Fruit fly (Drosophila melanogaster) whole organism, embryonic: Measurements from ENCODE around the gene CG32985.
A peak's percentile ranks its signal among the peaks of the same experiment; 100 is the strongest.

Experiments
- BtbVII ChIP-seq: fragments of 200-800 bp; sonication (Bioruptor generic); optimal IDR thresholded peaks from 3 replicates; lab custom pipeline; 2017; ENCODE audit warnings: missing biosample characterization, mild to moderate bottlenecking, missing genetic modification characterization
- C15 ChIP-seq: fragments of 200-800 bp; sonication (Bioruptor generic); IDR thresholded peaks from 3 replicates; pipeline ENCODE4 v1.3.6; 2022; ENCODE audit warnings: missing biosample characterization, missing genetic modification characterization
- CG10959 ChIP-seq: fragments of 200-800 bp; sonication (Bioruptor generic); IDR thresholded peaks from 2 replicates; pipeline ENCODE4 v1.3.6; 2022; ENCODE audit warnings: missing biosample characterization, missing genetic modification characterization
- CG12104 ChIP-seq: fragments of 200-800 bp; sonication (Bioruptor generic); optimal IDR thresholded peaks from 3 replicates; lab custom pipeline; 2016; ENCODE audit warnings: missing biosample characterization, missing genetic modification characterization
- CG1602 ChIP-seq: fragments of 200-800 bp; sonication (Bioruptor generic); optimal IDR thresholded peaks from 3 replicates; lab custom pipeline; 2016; ENCODE audit warnings: missing biosample characterization, missing genetic modification characterization
- CG1647 ChIP-seq: fragments of 200-800 bp; sonication (Bioruptor generic); optimal IDR thresholded peaks from 3 replicates; lab custom pipeline; 2016; ENCODE audit warnings: missing biosample characterization, missing genetic modification characterization
- CG16815 ChIP-seq: fragments of 200-800 bp; sonication (Bioruptor generic); optimal IDR thresholded peaks from 3 replicates; lab custom pipeline; 2017; ENCODE audit warnings: missing biosample characterization, mild to moderate bottlenecking, missing genetic modification characterization
- CG17612 ChIP-seq: fragments of 200-800 bp; sonication (Bioruptor generic); IDR thresholded peaks from 2 replicates; pipeline ENCODE4 v1.3.6; 2022; ENCODE audit warnings: missing biosample characterization, missing genetic modification characterization
- CG2116 ChIP-seq: fragments of 200-800 bp; sonication (Bioruptor generic); optimal IDR thresholded peaks from 3 replicates; lab custom pipeline; 2018; ENCODE audit warnings: missing biosample characterization, mild to moderate bottlenecking, missing genetic modification characterization
- CG32532 ChIP-seq: fragments of 200-800 bp; sonication (Bioruptor generic); IDR thresholded peaks from 2 replicates; pipeline ENCODE4 v1.3.6; 2022; ENCODE audit warnings: missing biosample characterization, missing genetic modification characterization
- CG32772 ChIP-seq: fragments of 200-800 bp; sonication (Bioruptor generic); IDR thresholded peaks from 2 replicates; pipeline ENCODE4 v1.3.6; 2022; ENCODE audit warnings: missing biosample characterization, missing genetic modification characterization
- CG33557 ChIP-seq: fragments of 200-800 bp; sonication (Bioruptor generic); optimal IDR thresholded peaks from 2 replicates; lab custom pipeline; 2019; ENCODE audit warnings: missing biosample characterization, mild to moderate bottlenecking, missing genetic modification characterization, moderate library complexity
- CG6175 ChIP-seq: fragments of 200-800 bp; sonication (Bioruptor generic); IDR thresholded peaks from 3 replicates; pipeline ENCODE4 v1.3.6; 2022; ENCODE audit warnings: missing biosample characterization, missing genetic modification characterization
- CG6683 ChIP-seq: fragments of 200-800 bp; sonication (Bioruptor generic); optimal IDR thresholded peaks from 2 replicates; lab custom pipeline; 2017; ENCODE audit warnings: missing biosample characterization, mild to moderate bottlenecking, missing genetic modification characterization, missing genetic modification reagents
- CG7556 ChIP-seq: fragments of 200-800 bp; sonication (Bioruptor generic); optimal IDR thresholded peaks from 2 replicates; lab custom pipeline; 2017; ENCODE audit warnings: missing biosample characterization, mild to moderate bottlenecking, missing genetic modification characterization
- CG7839 ChIP-seq: fragments of 200-800 bp; sonication (Bioruptor generic); optimal IDR thresholded peaks from 3 replicates; lab custom pipeline; 2018; ENCODE audit warnings: missing biosample characterization, mild to moderate bottlenecking, missing genetic modification characterization, moderate library complexity
- CG8281 ChIP-seq: fragments of 200-800 bp; sonication (Bioruptor generic); optimal IDR thresholded peaks from 2 replicates; lab custom pipeline; 2018; ENCODE audit warnings: missing biosample characterization, mild to moderate bottlenecking, missing genetic modification characterization, moderate library complexity
- CG8478 ChIP-seq: fragments of >200 bp; optimal IDR thresholded peaks from 2 replicates; lab custom pipeline; 2018
- CHES-1-like ChIP-seq: fragments of 200-800 bp; sonication (Bioruptor generic); optimal IDR thresholded peaks from 2 replicates; lab custom pipeline; 2016; ENCODE audit warnings: missing biosample characterization, missing genetic modification characterization
- CTCF ChIP-seq: fragments of 200-800 bp; sonication (Bioruptor generic); optimal IDR thresholded peaks from 2 replicates; lab custom pipeline; 2017; ENCODE audit warnings: missing biosample characterization, mild to moderate bottlenecking, missing genetic modification characterization, moderate library complexity
- Dll ChIP-seq: fragments of 200-800 bp; sonication (Bioruptor generic); IDR thresholded peaks from 4 replicates; pipeline ENCODE4 v1.3.6; 2022; ENCODE audit warnings: missing biosample characterization, missing genetic modification characterization; ENCODE audit not compliant: partially characterized antibody
- Dref ChIP-seq: fragments of 200-800 bp; sonication (Bioruptor generic); IDR thresholded peaks from 2 replicates; pipeline ENCODE4 v1.3.6; 2022; ENCODE audit warnings: missing biosample characterization, missing genetic modification characterization
- E2f1 ChIP-seq: fragments of 200-800 bp; sonication (Bioruptor generic); IDR thresholded peaks from 2 replicates; pipeline ENCODE4 v1.3.6; 2022; ENCODE audit warnings: missing biosample characterization, missing genetic modification characterization
- ERR ChIP-seq: fragments of 200-800 bp; sonication (Bioruptor generic); optimal IDR thresholded peaks from 2 replicates; lab custom pipeline; 2016; ENCODE audit warnings: missing biosample characterization, missing genetic modification characterization
- Eip74EF ChIP-seq, 2 experiments: fragments of 200-800 bp in 1 of 2; fragments of >200 bp in 1 of 2; sonication (Bioruptor generic) in 1 of 2; optimal IDR thresholded peaks; 2 replicates each; lab custom pipeline; 2017 to 2019; ENCODE audit warnings: missing biosample characterization in 2 of 2, missing genetic modification characterization in 2 of 2, mild to moderate bottlenecking in 1 of 2, moderate library complexity in 1 of 2
- Fer3 ChIP-seq: fragments of 200-800 bp; sonication (Bioruptor generic); optimal IDR thresholded peaks from 2 replicates; lab custom pipeline; 2018; ENCODE audit warnings: missing biosample characterization, mild to moderate bottlenecking, missing genetic modification characterization, moderate library complexity
- GATAe ChIP-seq: fragments of 200-800 bp; sonication (Bioruptor generic); conservative IDR thresholded peaks from 2 replicates; pipeline ENCODE4 v1.3.6; 2022; ENCODE audit warnings: missing biosample characterization, missing genetic modification characterization
- H15 ChIP-seq: fragments of 200-800 bp; sonication (Bioruptor generic); IDR thresholded peaks from 3 replicates; pipeline ENCODE4 v1.3.6; 2022; ENCODE audit warnings: missing biosample characterization, missing genetic modification characterization
- Hand ChIP-seq: fragments of 200-800 bp; sonication (Bioruptor generic); optimal IDR thresholded peaks from 2 replicates; lab custom pipeline; 2017; ENCODE audit warnings: mild to moderate bottlenecking, missing biosample characterization, missing genetic modification reagents, missing genetic modification characterization
- Hey ChIP-seq: fragments of 200-800 bp; sonication (Bioruptor generic); optimal IDR thresholded peaks from 3 replicates; lab custom pipeline; 2018; ENCODE audit warnings: missing biosample characterization, mild to moderate bottlenecking, missing genetic modification characterization
- Hr3 ChIP-seq: fragments of 200-800 bp; sonication (Bioruptor generic); optimal IDR thresholded peaks from 3 replicates; lab custom pipeline; 2016; ENCODE audit warnings: missing biosample characterization, missing genetic modification characterization
- Jarid2 ChIP-seq: fragments of 200-800 bp; sonication (Bioruptor generic); optimal IDR thresholded peaks from 3 replicates; lab custom pipeline; 2017; ENCODE audit warnings: mild to moderate bottlenecking, missing biosample characterization, missing genetic modification reagents, missing genetic modification characterization
- Opbp ChIP-seq: fragments of 200-800 bp; sonication (Bioruptor generic); IDR thresholded peaks from 3 replicates; pipeline ENCODE4 v1.3.6; 2022; ENCODE audit warnings: missing biosample characterization, missing genetic modification characterization; ENCODE audit not compliant: partially characterized antibody
- YL-1 ChIP-seq: fragments of 200-800 bp; sonication (Bioruptor generic); optimal IDR thresholded peaks from 3 replicates; lab custom pipeline; 2017; ENCODE audit warnings: missing biosample characterization, mild to moderate bottlenecking, missing genetic modification characterization
- ac ChIP-seq: fragments of 200-800 bp; sonication (Bioruptor generic); optimal IDR thresholded peaks from 3 replicates; lab custom pipeline; 2017; ENCODE audit warnings: missing biosample characterization, mild to moderate bottlenecking, missing genetic modification characterization
- bcd ChIP-seq: fragments of 200-800 bp; sonication (Bioruptor generic); optimal IDR thresholded peaks from 2 replicates; lab custom pipeline; 2017; ENCODE audit warnings: missing biosample characterization, mild to moderate bottlenecking, missing genetic modification characterization
- btn ChIP-seq: fragments of 200-800 bp; sonication (Bioruptor generic); optimal IDR thresholded peaks from 2 replicates; lab custom pipeline; 2016; ENCODE audit warnings: missing biosample characterization, missing genetic modification characterization
- crol ChIP-seq: fragments of 200-800 bp; sonication (Bioruptor generic); IDR thresholded peaks from 2 replicates; pipeline ENCODE4 v1.3.6; 2022; ENCODE audit warnings: missing biosample characterization, missing genetic modification characterization
- dpn ChIP-seq, 2 experiments: fragments of 200-800 bp; sonication (Bioruptor generic); optimal IDR thresholded peaks; 3 replicates each; lab custom pipeline; 2016; ENCODE audit warnings: missing biosample characterization in 2 of 2, missing genetic modification characterization in 2 of 2
- ewg ChIP-seq: fragments of 200-800 bp; sonication (Bioruptor generic); optimal IDR thresholded peaks from 3 replicates; lab custom pipeline; 2017; ENCODE audit warnings: mild to moderate bottlenecking, missing biosample characterization, missing genetic modification reagents, missing genetic modification characterization
- fru ChIP-seq: fragments of >200 bp; optimal IDR thresholded peaks from 2 replicates; lab custom pipeline; 2017
- jigr1 ChIP-seq: fragments of 200-800 bp; sonication (Bioruptor generic); IDR thresholded peaks from 3 replicates; pipeline ENCODE4 v1.3.6; 2022; ENCODE audit warnings: missing biosample characterization, missing genetic modification characterization
- jing ChIP-seq: fragments of 200-800 bp; sonication (Bioruptor generic); optimal IDR thresholded peaks from 2 replicates; lab custom pipeline; 2018; ENCODE audit warnings: missing biosample characterization, mild to moderate bottlenecking, missing genetic modification characterization
- oc ChIP-seq: fragments of 200-800 bp; sonication (Bioruptor generic); optimal IDR thresholded peaks from 2 replicates; lab custom pipeline; 2018; ENCODE audit warnings: missing biosample characterization, mild to moderate bottlenecking, missing genetic modification characterization, moderate library complexity
- otp ChIP-seq: fragments of 200-800 bp; sonication (Bioruptor generic); IDR thresholded peaks from 3 replicates; pipeline ENCODE4, ENCODE4 v1.3.6; 2022; ENCODE audit warnings: missing biosample characterization, missing genetic modification characterization
- ro ChIP-seq: fragments of 200-800 bp; sonication (Bioruptor generic); IDR thresholded peaks from 2 replicates; pipeline ENCODE4 v1.3.6; 2022; ENCODE audit warnings: missing biosample characterization, missing genetic modification characterization
- sens-2 ChIP-seq: fragments of 200-800 bp; sonication (Bioruptor generic); IDR thresholded peaks from 2 replicates; pipeline ENCODE4 v1.3.6; 2022; ENCODE audit warnings: missing biosample characterization, missing genetic modification characterization
- slou ChIP-seq: fragments of 200-800 bp; sonication (Bioruptor generic); optimal IDR thresholded peaks from 3 replicates; lab custom pipeline; 2016; ENCODE audit warnings: missing biosample characterization, missing genetic modification characterization
- tup ChIP-seq: fragments of 200-800 bp; sonication (Bioruptor generic); optimal IDR thresholded peaks from 2 replicates; lab custom pipeline; 2016; ENCODE audit warnings: missing biosample characterization, mild to moderate bottlenecking, missing genetic modification characterization, moderate library complexity
- zf30C ChIP-seq: fragments of 200-800 bp; sonication (Bioruptor generic); optimal IDR thresholded peaks from 3 replicates; lab custom pipeline; 2018; ENCODE audit warnings: missing biosample characterization, mild to moderate bottlenecking, missing genetic modification characterization

The CG32985 gene

DNA sequence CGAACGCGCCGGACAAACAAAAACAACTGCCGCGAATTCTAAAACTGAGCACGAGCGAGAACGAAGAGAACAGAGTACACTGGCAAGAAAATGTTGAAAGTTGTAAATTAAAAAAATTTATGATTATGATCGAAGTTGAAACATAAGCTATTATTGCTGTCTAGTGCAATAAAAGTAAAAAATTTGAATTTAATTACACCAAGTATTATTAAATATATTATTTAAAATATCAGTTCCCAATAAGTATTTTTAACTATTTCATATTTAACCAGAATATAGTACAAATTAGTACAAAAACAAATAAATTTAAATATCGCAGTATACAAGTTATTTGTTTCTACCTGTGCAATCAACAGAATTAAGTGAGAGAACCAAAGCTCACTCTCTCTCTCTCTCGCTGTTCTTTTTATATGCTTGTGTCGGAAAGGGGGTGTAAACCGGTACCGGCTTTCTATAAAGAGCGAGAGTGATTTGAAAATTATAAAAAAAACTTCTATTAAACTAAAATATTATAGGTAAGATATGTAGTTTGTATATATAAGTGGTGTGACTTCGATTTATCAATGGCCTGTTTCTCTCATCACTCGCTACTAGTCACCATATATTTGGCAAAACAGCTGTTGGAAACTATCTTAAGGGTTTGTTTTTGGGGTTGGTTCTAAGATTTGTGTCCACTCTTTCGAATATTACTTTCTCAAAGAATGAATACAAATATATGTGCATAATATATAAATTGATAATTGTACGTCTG is 11.0 kb upstream of the CG32985 start, which contains the start of gene C1GalTA (continued):
- TF ChIP-seq ERR (GFP tag; lab: Kevin White, UChicago), result peak; percentile 60
- TF ChIP-seq CG10959 (GFP tag; lab: Robert Waterston, UW), result peak; percentile 72
- TF ChIP-seq Hand, result peak; percentile 98
- peak; percentile 63 for TF ChIP-seq ac (GFP tag; lab: Kevin White, UChicago)
- TF ChIP-seq CG2116 (GFP tag; lab: Kevin White, UChicago), result peak; percentile 84
- peak; percentile 98 for TF ChIP-seq Fer3 (tag; lab: Kevin White, UChicago)
- TF ChIP-seq CG32772 (GFP tag; lab: Robert Waterston, UW), result peak; percentile 94
- no peak for TF ChIP-seq Dll
- TF ChIP-seq Jarid2, result peak; percentile 89
- peak; percentile 98 for TF ChIP-seq BtbVII (GFP tag; lab: Kevin White, UChicago)
- TF ChIP-seq CG1647 (GFP tag; lab: Kevin White, UChicago), result peak; percentile 36
- TF ChIP-seq btn (GFP tag; lab: Kevin White, UChicago), result no peak
- TF ChIP-seq CG7556, result peak; percentile 99
- peak; percentile 67 for TF ChIP-seq jing (GFP tag; lab: Kevin White, UChicago)
- peak; percentile 99 for TF ChIP-seq CG33557 (GFP tag; lab: Kevin White, UChicago)
- peak; percentile 68; the same call in 1 of the 3 replicates for TF ChIP-seq otp
- peak; percentile 97 for TF ChIP-seq CG32532 (GFP tag; lab: Robert Waterston, UW)
- TF ChIP-seq CTCF, result peak; percentile 61
- TF ChIP-seq CG7839, result peak; percentile 99
- TF ChIP-seq CG6175 (GFP tag; lab: Robert Waterston, UW), result peak; percentile 80
- peak; percentile 93 for TF ChIP-seq ro
- TF ChIP-seq YL-1 (GFP tag; lab: Kevin White, UChicago), result peak; percentile 90
- peak; percentile 78 for TF ChIP-seq CHES-1-like (GFP tag; lab: Kevin White, UChicago)
- TF ChIP-seq tup (GFP tag; lab: Kevin White, UChicago), result peak; percentile 28
- TF ChIP-seq CG17612, result peak; percentile 87
- TF ChIP-seq jigr1 (GFP tag; lab: Robert Waterston, UW), result peak; percentile 89
- peak; percentile 83; the same call in 2 of the 3 replicates for TF ChIP-seq C15 (GFP tag; lab: Robert Waterston, UW)
- TF ChIP-seq crol (GFP tag; lab: Robert Waterston, UW), result peak; percentile 68
- TF ChIP-seq ewg (GFP tag; lab: Kevin White, UChicago), result peak; percentile 92
- TF ChIP-seq Eip74EF (GFP tag; optimal IDR thresholded peaks at IDR 0.05; lab: Kevin White, UChicago), result peak in 1 of 2 experiments; percentile 99
- TF ChIP-seq sens-2 (GFP tag; lab: Robert Waterston, UW), result peak; percentile 81
- TF ChIP-seq dpn (GFP tag; optimal IDR thresholded peaks at IDR 0.05; lab: Kevin White, UChicago), result peak; percentile 68 to 94
- TF ChIP-seq CG16815 (GFP tag; lab: Kevin White, UChicago), result peak; percentile 94
- peak; percentile 90 for TF ChIP-seq CG8281 (tag; lab: Kevin White, UChicago)
- TF ChIP-seq E2f1 (GFP tag; lab: Robert Waterston, UW), result peak; percentile 97
- peak; percentile 97 for TF ChIP-seq Hr3
- peak; percentile 91 for TF ChIP-seq GATAe (GFP tag; lab: Robert Waterston, UW)
- TF ChIP-seq CG6683 (GFP tag; lab: Kevin White, UChicago), result peak; percentile 98
- TF ChIP-seq CG12104, result peak; percentile 97
- TF ChIP-seq CG8478 (lab: Kevin White, UChicago), result no peak
- no peak for TF ChIP-seq Dref (GFP tag; lab: Robert Waterston, UW)
- no peak for TF ChIP-seq Opbp (GFP tag; lab: Robert Waterston, UW)
- peak; percentile 89 for TF ChIP-seq H15
- peak; percentile 96 for TF ChIP-seq zf30C (GFP tag; lab: Kevin White, UChicago)
- TF ChIP-seq oc, result peak; percentile 98
- TF ChIP-seq slou (GFP tag; lab: Kevin White, UChicago), result peak; percentile 94
- TF ChIP-seq bcd (GFP tag; lab: Kevin White, UChicago), result peak; percentile 97
- no peak for TF ChIP-seq fru
- peak; percentile 77 for TF ChIP-seq Hey (tag; lab: Kevin White, UChicago)
- peak; percentile 96 for TF ChIP-seq CG1602 (GFP tag; lab: Kevin White, UChicago)
